Worm (Caenorhabditis elegans) whole organism, mixed stage, embryonic: Measurements from ENCODE around the gene mab-10.
A peak's percentile ranks its signal among the peaks of the same experiment; 100 is the strongest.

ENCODE experiments used
- blmp-1 ChIP-seq: fragments of 150-350 bp; optimal IDR thresholded peaks from 2 replicates; lab custom pipeline; 2014; ENCODE audit warnings: missing biosample characterization, missing genetic modification characterization
- ceh-39 ChIP-seq: fragments of 150-350 bp; optimal IDR thresholded peaks from 2 replicates; lab custom pipeline; 2014; ENCODE audit warnings: missing biosample characterization, missing genetic modification characterization
- ceh-43 ChIP-seq: fragments of 200-800 bp; sonication (Bioruptor generic); optimal IDR thresholded peaks from 2 replicates; lab custom pipeline; 2018; ENCODE audit warnings: mild to moderate bottlenecking, missing genetic modification characterization, moderate library complexity, missing compliant biosample characterization
- ces-1 ChIP-seq: fragments of 150-350 bp; optimal IDR thresholded peaks from 2 replicates; lab custom pipeline; 2014; ENCODE audit warnings: missing biosample characterization, missing genetic modification reagents, missing genetic modification characterization
- cnd-1 ChIP-seq: fragments of 200-800 bp; sonication (Bioruptor generic); optimal IDR thresholded peaks from 2 replicates; lab custom pipeline; 2018; ENCODE audit warnings: mild to moderate bottlenecking, missing genetic modification characterization, missing compliant biosample characterization
- drap-1 ChIP-seq: fragments of 200-800 bp; sonication (Bioruptor generic); optimal IDR thresholded peaks from 3 replicates; lab custom pipeline; 2018; ENCODE audit warnings: mild to moderate bottlenecking, missing genetic modification characterization, missing compliant biosample characterization
- elt-1 ChIP-seq: sonication (generic microtip); optimal IDR thresholded peaks from 2 replicates; lab custom pipeline; 2017; ENCODE audit warnings: missing genetic modification characterization, mild to moderate bottlenecking, missing compliant biosample characterization, antibody characterized with exemption, moderate library complexity, borderline replicate concordance; ENCODE audit not compliant: insufficient read depth
- flh-1 ChIP-seq: fragments of 200-800 bp; sonication (Bioruptor generic); optimal IDR thresholded peaks from 2 replicates; lab custom pipeline; 2018; ENCODE audit warnings: mild to moderate bottlenecking, missing genetic modification characterization, moderate library complexity, missing compliant biosample characterization
- ham-2 ChIP-seq: fragments of 200-800 bp; sonication (Bioruptor generic); optimal IDR thresholded peaks from 2 replicates; lab custom pipeline; 2018; ENCODE audit warnings: mild to moderate bottlenecking, missing genetic modification characterization, missing compliant biosample characterization
- hlh-1 ChIP-seq: fragments of 150-350 bp; optimal IDR thresholded peaks from 2 replicates; lab custom pipeline; 2014; ENCODE audit warnings: missing biosample characterization, missing genetic modification reagents, missing genetic modification characterization
- lin-32 ChIP-seq: fragments of 200-800 bp; sonication (Bioruptor generic); optimal IDR thresholded peaks from 2 replicates; lab custom pipeline; 2018; ENCODE audit warnings: mild to moderate bottlenecking, missing genetic modification characterization, missing compliant biosample characterization
- lsy-2 ChIP-seq: fragments of 150-350 bp; optimal IDR thresholded peaks from 2 replicates; lab custom pipeline; 2014; ENCODE audit warnings: missing biosample characterization, missing genetic modification characterization
- mep-1 ChIP-seq: fragments of 150-350 bp; optimal IDR thresholded peaks from 2 replicates; lab custom pipeline; 2017; ENCODE audit warnings: missing biosample characterization, missing genetic modification reagents, missing genetic modification characterization, inconsistent platforms
- mls-2 ChIP-seq: sonication (generic microtip); optimal IDR thresholded peaks from 2 replicates; lab custom pipeline; 2016; ENCODE audit warnings: mild to moderate bottlenecking, missing genetic modification characterization, moderate library complexity, missing compliant biosample characterization
- nhr-12 ChIP-seq: fragments of 150-350 bp; optimal IDR thresholded peaks from 2 replicates; lab custom pipeline; 2014; ENCODE audit warnings: missing biosample characterization, missing genetic modification characterization
- nhr-2 ChIP-seq: fragments of 150-350 bp; optimal IDR thresholded peaks from 2 replicates; lab custom pipeline; 2014; ENCODE audit warnings: missing biosample characterization, missing genetic modification characterization
- nhr-237 ChIP-seq: fragments of 150-350 bp; optimal IDR thresholded peaks from 2 replicates; lab custom pipeline; 2014; ENCODE audit warnings: missing biosample characterization, missing genetic modification characterization
- nhr-28 ChIP-seq: fragments of 150-350 bp; optimal IDR thresholded peaks from 2 replicates; lab custom pipeline; 2014; ENCODE audit warnings: missing biosample characterization, missing genetic modification characterization
- nhr-76 ChIP-seq: sonication (generic microtip); optimal IDR thresholded peaks from 2 replicates; lab custom pipeline; 2017; ENCODE audit warnings: missing biosample characterization, missing genetic modification characterization
- pha-4 ChIP-seq: fragments of 150-350 bp; optimal IDR thresholded peaks from 2 replicates; lab custom pipeline; 2018; ENCODE audit warnings: missing biosample characterization, missing genetic modification reagents, missing genetic modification characterization
- sem-2 ChIP-seq: fragments of 200-800 bp; sonication (Bioruptor generic); optimal IDR thresholded peaks from 2 replicates; lab custom pipeline; 2018; ENCODE audit warnings: mild to moderate bottlenecking, missing genetic modification characterization, missing compliant biosample characterization
- sptf-1 ChIP-seq: sonication (generic microtip); optimal IDR thresholded peaks from 2 replicates; lab custom pipeline; 2017; ENCODE audit warnings: mild to moderate bottlenecking, missing genetic modification characterization, moderate library complexity, missing compliant biosample characterization
- unc-120 ChIP-seq: sonication (generic microtip); optimal IDR thresholded peaks from 2 replicates; lab custom pipeline; 2017; ENCODE audit warnings: missing genetic modification characterization, missing compliant biosample characterization; ENCODE audit not compliant: poor library complexity, severe bottlenecking
- unc-39 ChIP-seq: fragments of 150-350 bp; optimal IDR thresholded peaks from 2 replicates; lab custom pipeline; 2014; ENCODE audit warnings: missing biosample characterization, missing genetic modification characterization
- unc-62 ChIP-seq: fragments of 150-350 bp; optimal IDR thresholded peaks from 2 replicates; lab custom pipeline; 2014; ENCODE audit warnings: missing biosample characterization, missing genetic modification reagents, missing genetic modification characterization
- zip-8 ChIP-seq: fragments of 150-350 bp; optimal IDR thresholded peaks from 2 replicates; lab custom pipeline; 2014; ENCODE audit warnings: missing biosample characterization, missing genetic modification characterization

Gene mab-10

DNA sequence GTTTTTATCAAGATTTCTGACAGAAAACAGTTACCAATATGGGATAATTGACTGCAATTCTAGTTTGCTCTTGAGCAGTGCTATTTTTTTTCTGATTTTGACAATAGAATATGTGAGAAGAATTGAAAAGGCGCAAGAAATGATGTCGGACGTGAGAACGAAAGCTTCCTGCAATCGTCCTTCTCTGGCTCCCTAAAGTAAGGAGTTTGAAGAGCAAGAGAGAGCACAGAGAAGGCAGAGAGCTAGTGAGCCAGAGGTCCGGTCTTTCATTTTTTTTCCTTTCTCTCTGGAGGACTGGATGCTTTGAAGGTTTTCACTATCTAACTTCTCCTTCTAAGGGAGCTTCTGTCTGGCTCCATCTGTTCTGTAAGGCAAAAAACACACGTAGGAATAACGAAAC, 22.3 kb downstream of the mab-10 start:
- no peak for TF ChIP-seq ceh-43 (GFP tag; lab: Kevin White, UChicago)
- TF ChIP-seq ces-1 (GFP tag; lab: Kevin White, UChicago) = peak; percentile 13
- no peak for TF ChIP-seq flh-1 (GFP tag; lab: Kevin White, UChicago)

DNA sequence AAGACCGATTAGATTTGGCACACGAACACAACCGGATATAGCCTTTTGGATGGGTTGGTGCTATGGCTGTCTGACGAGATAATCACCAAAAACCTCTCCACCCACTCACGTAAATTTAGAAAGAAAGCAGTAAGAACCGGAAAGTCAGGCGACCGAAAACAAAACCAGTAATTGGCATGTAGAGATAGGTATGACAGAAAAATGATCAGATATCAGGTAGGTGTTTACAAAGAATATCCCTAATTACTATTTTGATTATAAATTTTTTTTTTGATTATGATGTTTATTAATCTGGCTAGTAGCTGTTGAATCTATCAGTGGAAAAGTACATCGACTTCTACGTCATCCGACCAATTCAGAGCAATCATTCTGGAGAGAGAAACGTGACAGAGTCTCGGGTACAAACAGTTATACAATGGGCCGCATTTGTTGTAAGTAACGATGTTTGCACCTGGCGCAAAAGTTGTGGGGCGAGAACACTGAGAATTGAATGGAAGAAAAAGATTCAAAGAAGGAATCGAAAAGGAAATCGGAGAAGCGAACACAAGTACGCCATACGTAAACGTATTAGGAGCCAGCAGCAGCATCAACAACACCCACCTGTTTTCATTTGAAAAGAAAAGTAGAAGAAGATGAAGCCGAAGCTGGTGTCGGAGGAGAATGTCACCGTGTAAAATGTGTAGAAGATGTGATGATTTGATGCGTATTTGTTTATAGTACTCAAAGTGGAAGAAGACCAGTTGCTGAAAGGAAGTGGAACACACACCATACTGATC, 23.2 kb downstream of the mab-10 start:
- TF ChIP-seq zip-8 (no peak), elt-1 (no peak), nhr-2 (tag; lab: Kevin White, UChicago) (no peak), sptf-1 (tag; lab: Kevin White, UChicago) (no peak), nhr-237 (tag; lab: Kevin White, UChicago) (no peak), nhr-28 (tag; lab: Kevin White, UChicago) (no peak), nhr-76 (no peak)

DNA sequence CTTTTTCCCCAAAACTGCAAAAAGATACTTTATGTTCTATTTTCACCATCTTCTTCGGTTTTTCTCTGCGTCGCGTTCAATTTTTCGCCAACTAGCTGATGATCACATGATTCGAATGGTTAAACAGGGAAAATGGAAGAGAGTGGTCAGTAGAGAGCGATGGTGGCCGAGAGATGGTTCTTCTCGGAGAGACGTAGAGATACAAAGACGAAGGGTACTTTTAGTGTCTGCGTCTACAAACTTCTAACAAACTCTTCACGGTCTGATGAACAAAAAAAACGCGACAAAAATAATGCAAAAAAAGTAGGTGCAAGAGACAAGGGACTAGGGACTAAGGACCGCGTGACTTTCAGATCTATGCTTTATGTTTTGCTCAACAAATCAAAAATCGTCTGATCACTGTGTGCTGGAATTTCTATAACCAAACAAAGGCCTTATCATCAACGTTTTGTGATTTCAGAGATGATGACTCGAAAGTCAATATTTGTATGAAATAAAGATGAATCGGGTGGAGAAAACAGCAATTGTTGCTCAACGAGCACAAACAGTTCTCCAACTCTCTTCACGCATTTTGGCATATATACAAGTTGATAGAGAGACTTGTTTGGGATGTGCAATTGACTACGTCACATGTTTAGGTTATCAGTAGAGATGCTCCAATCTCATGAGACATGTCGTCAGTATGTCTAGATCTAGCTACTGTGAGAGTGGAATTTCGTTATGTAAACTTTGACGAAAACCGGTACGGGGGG, 24.3 kb downstream of the mab-10 start:
- TF ChIP-seq unc-62 (GFP tag; lab: Kevin White, UChicago) (peak; percentile 32), lsy-2 (tag; lab: Kevin White, UChicago) (peak; percentile 21), ham-2 (GFP tag; lab: Kevin White, UChicago) (peak; percentile 41), hlh-1 (tag; lab: Kevin White, UChicago) (peak; percentile 49), sem-2 (GFP tag; lab: Kevin White, UChicago) (no peak), ces-1 (GFP tag; lab: Kevin White, UChicago) (peak; percentile 75), nhr-237 (tag; lab: Kevin White, UChicago) (peak; percentile 73), nhr-12 (no peak), ceh-39 (no peak), nhr-76 (no peak), mep-1 (peak; percentile 59), nhr-2 (tag; lab: Kevin White, UChicago) (peak; percentile 34), sptf-1 (tag; lab: Kevin White, UChicago) (no peak), mls-2 (tag; lab: Kevin White, UChicago) (peak; percentile 9), elt-1 (peak; percentile 44), unc-120 (tag; lab: Kevin White, UChicago) (peak; percentile 71), pha-4 (tag; lab: Kevin White, UChicago) (peak; percentile 23), blmp-1 (tag; lab: Kevin White, UChicago) (peak; percentile 34), unc-39 (tag; lab: Kevin White, UChicago) (no peak)

DNA sequence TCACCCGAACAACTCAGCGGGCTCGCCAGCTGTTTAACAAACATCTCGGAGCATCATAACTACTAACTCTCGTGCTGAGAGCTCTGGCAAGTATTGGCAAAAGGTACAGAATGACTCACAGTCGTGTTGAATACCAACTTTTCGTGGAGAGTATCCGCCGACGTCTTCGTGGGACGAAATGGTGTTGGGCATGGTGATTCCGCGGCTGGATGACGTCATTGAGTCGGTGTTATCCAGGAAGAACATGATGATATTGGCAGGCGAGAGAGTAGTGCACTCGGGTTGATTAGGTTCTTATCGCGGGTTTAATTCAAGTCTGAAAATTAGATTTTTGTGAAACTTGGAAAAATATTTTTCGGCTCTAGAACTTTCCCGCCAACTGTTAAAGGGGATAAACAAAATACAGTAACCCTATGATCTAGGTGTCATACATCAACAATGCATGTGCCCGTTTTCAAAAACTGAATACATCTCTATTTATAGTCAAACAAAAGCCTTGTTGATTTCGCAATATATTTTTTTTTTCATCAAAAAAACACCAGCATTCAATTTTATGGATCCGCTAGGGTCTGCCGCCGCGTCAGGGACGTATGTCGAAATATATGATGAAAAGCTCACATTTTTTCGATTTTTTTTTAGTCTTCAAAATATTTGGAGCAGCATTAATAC, 25.6 kb downstream of the mab-10 start:
- TF ChIP-seq nhr-76 (no peak), zip-8 (peak; percentile 9), hlh-1 (tag; lab: Kevin White, UChicago) (peak; percentile 15)

DNA sequence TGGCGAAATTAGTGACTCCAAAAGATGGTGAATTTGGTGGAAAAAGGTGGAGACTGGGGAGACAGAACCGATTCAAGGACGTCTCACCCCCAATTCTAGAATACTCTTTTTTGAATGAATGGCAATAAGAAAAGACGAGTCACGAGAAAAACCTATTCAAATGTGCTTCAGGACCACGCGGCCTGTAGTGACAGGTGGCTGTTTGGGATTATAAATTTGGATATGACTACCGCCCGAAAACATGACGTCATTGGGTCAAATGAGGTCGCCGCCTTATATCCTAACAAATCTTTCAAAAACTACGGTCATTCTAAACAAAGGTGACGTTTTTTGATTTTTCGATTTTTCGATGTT, 26.1 kb downstream of the mab-10 start:
- TF ChIP-seq drap-1 (GFP tag; lab: Kevin White, UChicago) = no peak
- TF ChIP-seq mep-1 = no peak
- TF ChIP-seq unc-39 (tag; lab: Kevin White, UChicago) = no peak
- TF ChIP-seq mls-2 (tag; lab: Kevin White, UChicago) = no peak
- peak; percentile 71 for TF ChIP-seq nhr-2 (tag; lab: Kevin White, UChicago)
- TF ChIP-seq lin-32 = peak; percentile 82
- TF ChIP-seq unc-62 (GFP tag; lab: Kevin White, UChicago) = peak; percentile 5
- peak; percentile 50 for TF ChIP-seq zip-8
- TF ChIP-seq unc-120 (tag; lab: Kevin White, UChicago) = no peak
- peak; percentile 40 for TF ChIP-seq cnd-1

DNA sequence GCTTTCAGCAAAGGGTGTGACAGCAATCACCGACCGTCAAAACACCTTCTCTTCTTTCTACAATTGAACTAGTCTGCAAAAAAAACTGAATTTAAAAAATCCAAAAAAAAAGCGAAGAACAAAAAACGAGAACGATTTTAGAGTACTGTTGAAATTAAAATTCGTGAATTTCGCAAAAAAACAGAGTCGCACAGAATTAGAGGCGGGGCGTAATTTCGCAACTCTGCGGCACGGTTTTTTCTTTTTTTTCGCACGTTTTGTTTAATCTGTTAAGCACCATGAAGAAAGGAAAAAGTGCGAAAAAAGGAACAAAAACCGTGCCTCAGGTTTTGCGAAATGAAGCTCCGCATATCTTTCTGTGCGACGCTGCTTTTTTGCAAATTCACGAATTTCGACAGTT, 27.1 kb downstream of the mab-10 start, which contains the start of gene mnk-1:
Gene mnk-1, minus strand, starts transcription at position 73 of the 400 bp plus-strand sequence.
- no peak for TF ChIP-seq nhr-12
